5 fruit fly cellular contexts compared by ENCODE assay signal in the genomic region with DNA sequence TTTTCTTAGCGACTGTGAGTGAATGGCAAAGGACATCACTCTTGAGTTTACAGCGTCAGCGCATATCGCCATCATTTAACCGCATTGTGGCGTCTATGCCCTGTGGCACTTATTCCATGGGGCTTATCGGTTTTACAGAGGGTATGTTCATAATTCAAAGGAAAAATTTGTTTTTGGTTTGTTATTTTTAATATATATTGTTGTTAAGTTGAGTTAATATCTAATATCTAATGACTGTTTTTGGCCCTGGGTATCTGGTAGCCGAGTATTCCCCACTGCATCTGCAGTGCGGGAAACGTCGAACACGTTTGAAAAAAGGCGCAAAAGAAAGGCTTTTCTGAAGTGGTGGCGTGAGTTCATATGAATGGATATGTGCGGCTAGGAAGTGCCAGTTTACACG.
A peak's percentile ranks its signal among the peaks of the same experiment; 100 is the strongest.
TF ChIP-seq lines count a peak whose summit lies in the region.

No protein-coding gene starts in this region.

- no peak for TF ChIP-seq CTCF in whole organism, embryonic (GFP tag; optimal IDR thresholded peaks at IDR 0.05; lab: Kevin White, UChicago)

TF ChIP-seq in whole organism, 6 proteins besides CTCF, POLR2A, EP300 and RAD21:
- TF ChIP-seq CG8478 (optimal IDR thresholded peaks at IDR 0.05; lab: Kevin White, UChicago) = no peak
- TF ChIP-seq pan (optimal IDR thresholded peaks at IDR 0.05; lab: Kevin White, UChicago) = peak; percentile 32

TF ChIP-seq in whole organism, embryonic, 481 proteins besides CTCF, POLR2A, EP300 and RAD21 (continues in another document):
- TF ChIP-seq Gsc (GFP tag; IDR thresholded peaks at IDR 0.05; lab: Robert Waterston, UW) (no peak), CG8944 (GFP tag; optimal IDR thresholded peaks at IDR 0.05; lab: Kevin White, UChicago) (no peak), C15 (GFP tag; IDR thresholded peaks at IDR 0.05; lab: Robert Waterston, UW) (no peak), otp (GFP tag; IDR thresholded peaks at IDR 0.05; lab: Robert Waterston, UW) (peak; percentile 89), CG32767 (GFP tag; IDR thresholded peaks at IDR 0.05; lab: Robert Waterston, UW) (peak; percentile 72), CG18764 (GFP tag; optimal IDR thresholded peaks at IDR 0.05; lab: Kevin White, UChicago) (no peak), fru (optimal IDR thresholded peaks at IDR 0.05; lab: Kevin White, UChicago) (no peak), crc (GFP tag; optimal IDR thresholded peaks at IDR 0.05; lab: Kevin White, UChicago) (no peak), CG32772 (GFP tag; IDR thresholded peaks at IDR 0.05; lab: Robert Waterston, UW) (peak; percentile 75), ash1 (GFP tag; optimal IDR thresholded peaks at IDR 0.05; lab: Kevin White, UChicago) (no peak), CG6254 (GFP tag; optimal IDR thresholded peaks at IDR 0.05; lab: Kevin White, UChicago) (peak; percentile 11), ewg (GFP tag; optimal IDR thresholded peaks at IDR 0.05; lab: Kevin White, UChicago) (peak; percentile 60), ATbp (GFP tag; optimal IDR thresholded peaks at IDR 0.05; lab: Kevin White, UChicago) (peak; percentile 22), lab (GFP tag; optimal IDR thresholded peaks at IDR 0.05; lab: Kevin White, UChicago) (peak; percentile 53), nerfin-2 (GFP tag; IDR thresholded peaks at IDR 0.05; lab: Robert Waterston, UW; ENCODE audit: partially characterized antibody) (0 out of 2 replicates have a peak, but pooled peaks have one; percentile 26), gsb (GFP tag; IDR thresholded peaks at IDR 0.05; lab: Robert Waterston, UW) (no peak), CG6272 (GFP tag; IDR thresholded peaks at IDR 0.05; lab: Robert Waterston, UW) (peak; percentile 64), exex (tag; optimal IDR thresholded peaks at IDR 0.05; lab: Kevin White, UChicago) (no peak), Dip3 (GFP tag; optimal IDR thresholded peaks at IDR 0.05; lab: Kevin White, UChicago) (no peak), hbn (GFP tag; IDR thresholded peaks at IDR 0.05; lab: Robert Waterston, UW; ENCODE audit: partially characterized antibody) (no peak), lbe (GFP tag; optimal IDR thresholded peaks at IDR 0.05; lab: Kevin White, UChicago) (peak; percentile 59)

TF ChIP-seq in whole organism, prepupa, 60 proteins besides CTCF, POLR2A, EP300 and RAD21 (continues in another document):
- TF ChIP-seq Smox (GFP tag; optimal IDR thresholded peaks at IDR 0.05; lab: Kevin White, UChicago) (peak; percentile 87), CG34406 (GFP tag; optimal IDR thresholded peaks at IDR 0.05; lab: Kevin White, UChicago) (peak; percentile 84), lz (GFP tag; optimal IDR thresholded peaks at IDR 0.05; lab: Kevin White, UChicago) (peak; percentile 82), CG31627 (GFP tag; optimal IDR thresholded peaks at IDR 0.05; lab: Kevin White, UChicago) (peak; percentile 88), Eip93F (GFP tag; optimal IDR thresholded peaks at IDR 0.05; lab: Kevin White, UChicago) (peak; percentile 37), CG11902 (GFP tag; optimal IDR thresholded peaks at IDR 0.05; lab: Kevin White, UChicago) (peak; percentile 58), CG11762 (GFP tag; optimal IDR thresholded peaks at IDR 0.05; lab: Kevin White, UChicago; ENCODE audit: insufficient read depth) (peak; percentile 39), CG8119 (GFP tag; IDR thresholded peaks at IDR 0.05; lab: Robert Waterston, UW) (peak; percentile 63), Gug (GFP tag; IDR thresholded peaks at IDR 0.05; lab: Robert Waterston, UW) (no peak), CG4318 (GFP tag; optimal IDR thresholded peaks at IDR 0.05; lab: Kevin White, UChicago) (peak; percentile 27), Lpt (GFP tag; optimal IDR thresholded peaks at IDR 0.05; lab: Kevin White, UChicago) (no peak), dac (GFP tag; optimal IDR thresholded peaks at IDR 0.05; lab: Kevin White, UChicago) (no peak), achi (GFP tag; optimal IDR thresholded peaks at IDR 0.05; lab: Kevin White, UChicago) (peak; percentile 61), vri (GFP tag; optimal IDR thresholded peaks at IDR 0.05; lab: Kevin White, UChicago) (peak; percentile 83), eg (GFP tag; IDR thresholded peaks at IDR 0.05; lab: Robert Waterston, UW) (peak; percentile 50), Blimp-1 (GFP tag; optimal IDR thresholded peaks at IDR 0.05; lab: Kevin White, UChicago) (peak; percentile 48), esn (GFP tag; optimal IDR thresholded peaks at IDR 0.05; lab: Kevin White, UChicago) (peak; percentile 90), CG6276 (GFP tag; optimal IDR thresholded peaks at IDR 0.05; lab: Kevin White, UChicago) (no peak), svp (GFP tag; lab: Kevin White, UChicago) (peak; percentile 89), dsx (GFP tag; optimal IDR thresholded peaks at IDR 0.05; lab: Kevin White, UChicago; ENCODE audit: poor library complexity, severe bottlenecking) (peak; percentile 57), CG32006 (GFP tag; optimal IDR thresholded peaks at IDR 0.05; lab: Kevin White, UChicago) (peak; percentile 68)

TF ChIP-seq in whole organism, pupa, 21 proteins besides CTCF, POLR2A, EP300 and RAD21:
- TF ChIP-seq gl (tag; optimal IDR thresholded peaks at IDR 0.05; lab: Kevin White, UChicago) (peak; percentile 17), CG32121 (GFP tag; IDR thresholded peaks at IDR 0.05; lab: Robert Waterston, UW) (no peak), rn (GFP tag; IDR thresholded peaks at IDR 0.05; lab: Robert Waterston, UW) (peak; percentile 47), Ets98B (GFP tag; IDR thresholded peaks at IDR 0.05; lab: Robert Waterston, UW) (peak; percentile 27; the same call in 1 of the 2 replicates), Snoo (tag; optimal IDR thresholded peaks at IDR 0.05; lab: Kevin White, UChicago) (peak; percentile 29), CG12605 (GFP tag; IDR thresholded peaks at IDR 0.05; lab: Robert Waterston, UW) (no peak), CG4496 (GFP tag; IDR thresholded peaks at IDR 0.05; lab: Robert Waterston, UW) (peak; percentile 39; the same call in 1 of the 3 replicates), CG10348 (GFP tag; IDR thresholded peaks at IDR 0.05; lab: Robert Waterston, UW) (no peak), CG13204 (GFP tag; optimal IDR thresholded peaks at IDR 0.05; lab: Kevin White, UChicago) (peak; percentile 66), CG8301 (tag; optimal IDR thresholded peaks at IDR 0.05; lab: Kevin White, UChicago) (peak; percentile 41), CG17806 (tag; optimal IDR thresholded peaks at IDR 0.05; lab: Kevin White, UChicago) (peak; percentile 74), CG9948 (tag; optimal IDR thresholded peaks at IDR 0.05; lab: Kevin White, UChicago) (peak; percentile 69), Pif1B (GFP tag; optimal IDR thresholded peaks at IDR 0.05; lab: Kevin White, UChicago) (peak; percentile 63), CG8159 (tag; optimal IDR thresholded peaks at IDR 0.05; lab: Kevin White, UChicago) (peak; percentile 83), EcR (GFP tag; optimal IDR thresholded peaks at IDR 0.05; lab: Kevin White, UChicago) (no peak), Pif1A (GFP tag; optimal IDR thresholded peaks at IDR 0.05; lab: Kevin White, UChicago) (peak; percentile 73), fd96Ca (GFP tag; IDR thresholded peaks at IDR 0.05; lab: Robert Waterston, UW) (peak; percentile 42; the same call in 1 of the 3 replicates), D1 (tag; optimal IDR thresholded peaks at IDR 0.05; lab: Kevin White, UChicago) (no peak), CG34367 (tag; optimal IDR thresholded peaks at IDR 0.05; lab: Kevin White, UChicago) (peak; percentile 75), CG14655 (GFP tag; optimal IDR thresholded peaks at IDR 0.05; lab: Kevin White, UChicago) (peak; percentile 51), CG15710 (tag; optimal IDR thresholded peaks at IDR 0.05; lab: Kevin White, UChicago) (peak; percentile 84)

TF ChIP-seq in whole organism, wandering third instar larva, 38 proteins besides CTCF, POLR2A, EP300 and RAD21:
- peak; percentile 81 for TF ChIP-seq psq (GFP tag; optimal IDR thresholded peaks at IDR 0.05; lab: Kevin White, UChicago)
- peak; percentile 89 for TF ChIP-seq OdsH (GFP tag; optimal IDR thresholded peaks at IDR 0.05; lab: Kevin White, UChicago)
- TF ChIP-seq CG9705 (GFP tag; optimal IDR thresholded peaks at IDR 0.05; lab: Kevin White, UChicago) = peak; percentile 42
- TF ChIP-seq Hr83 (GFP tag; optimal IDR thresholded peaks at IDR 0.05; lab: Kevin White, UChicago; ENCODE audit: poor library complexity, severe bottlenecking) = no peak
- TF ChIP-seq woc (GFP tag; optimal IDR thresholded peaks at IDR 0.05; lab: Kevin White, UChicago) = peak; percentile 51
- TF ChIP-seq Abd-B (GFP tag; optimal IDR thresholded peaks at IDR 0.05; lab: Kevin White, UChicago) = no peak
- no peak for TF ChIP-seq dsf (GFP tag; optimal IDR thresholded peaks at IDR 0.05; lab: Kevin White, UChicago; ENCODE audit: borderline replicate concordance)
- TF ChIP-seq sage (GFP tag; optimal IDR thresholded peaks at IDR 0.05; lab: Kevin White, UChicago) = peak; percentile 22
- peak; percentile 75 for TF ChIP-seq Hnf4 (GFP tag; optimal IDR thresholded peaks at IDR 0.05; lab: Kevin White, UChicago)
- peak; percentile 85 for TF ChIP-seq HLH106 (tag; optimal IDR thresholded peaks at IDR 0.05; lab: Kevin White, UChicago)
- TF ChIP-seq tai (GFP tag; optimal IDR thresholded peaks at IDR 0.05; lab: Kevin White, UChicago) = no peak
- TF ChIP-seq ey (GFP tag; optimal IDR thresholded peaks at IDR 0.05; lab: Kevin White, UChicago) = peak; percentile 90
- TF ChIP-seq foxo (GFP tag; optimal IDR thresholded peaks at IDR 0.05; lab: Kevin White, UChicago) = peak in 1 of 2 experiments; percentile 80
- TF ChIP-seq dl (GFP tag; optimal IDR thresholded peaks at IDR 0.05; lab: Kevin White, UChicago; ENCODE audit: insufficient read depth in 1 of 2, partially characterized antibody in 2 of 2) = no peak
- TF ChIP-seq Sp1 (GFP tag; optimal IDR thresholded peaks at IDR 0.05; lab: Kevin White, UChicago) = peak; percentile 86
- TF ChIP-seq dmrt93B (GFP tag; optimal IDR thresholded peaks at IDR 0.05; lab: Kevin White, UChicago) = peak; percentile 48
- no peak for TF ChIP-seq Rel (GFP tag; optimal IDR thresholded peaks at IDR 0.05; lab: Kevin White, UChicago)
- peak; percentile 38 for TF ChIP-seq Rel (tag; optimal IDR thresholded peaks at IDR 0.05; lab: Kevin White, UChicago)
- TF ChIP-seq rgr (GFP tag; optimal IDR thresholded peaks at IDR 0.05; lab: Kevin White, UChicago) = peak; percentile 90
- no peak for TF ChIP-seq lola (GFP tag; optimal IDR thresholded peaks at IDR 0.05; lab: Kevin White, UChicago)
- peak; percentile 46 for TF ChIP-seq sv (GFP tag; optimal IDR thresholded peaks at IDR 0.05; lab: Kevin White, UChicago)
- TF ChIP-seq fru (GFP tag; optimal IDR thresholded peaks at IDR 0.05; lab: Kevin White, UChicago) = peak; percentile 68
- TF ChIP-seq Vsx2 (GFP tag; optimal IDR thresholded peaks at IDR 0.05; lab: Kevin White, UChicago; ENCODE audit: partially characterized antibody) = no peak
- TF ChIP-seq h (GFP tag; optimal IDR thresholded peaks at IDR 0.05; lab: Kevin White, UChicago) = peak; percentile 69
- TF ChIP-seq brk (GFP tag; optimal IDR thresholded peaks at IDR 0.05; lab: Kevin White, UChicago) = peak; percentile 86
- TF ChIP-seq br (GFP tag; optimal IDR thresholded peaks at IDR 0.05; lab: Kevin White, UChicago) = peak; percentile 83
- TF ChIP-seq Dif (GFP tag; optimal IDR thresholded peaks at IDR 0.05; lab: Kevin White, UChicago; ENCODE audit: partially characterized antibody) = no peak
TF ChIP-seq in whole organism, wandering third instar larva: peak in this region for 18.
